Worm (Caenorhabditis elegans) whole organism, L1 larva: ENCODE data around the gene F40F8.12.
A peak's percentile ranks its signal among the peaks of the same experiment; 100 is the strongest.

ENCODE experiments used
- C04F5.9 ChIP-seq: sonication (generic microtip); optimal IDR thresholded peaks from 2 replicates; lab custom pipeline; 2016; ENCODE audit warnings: missing genetic modification characterization, missing compliant biosample characterization
- C16A3.4 ChIP-seq: fragments of 150-350 bp; optimal IDR thresholded peaks from 2 replicates; lab custom pipeline; 2014; ENCODE audit warnings: missing biosample characterization, missing genetic modification characterization
- C34B4.2 ChIP-seq: sonication (generic microtip); optimal IDR thresholded peaks from 2 replicates; lab custom pipeline; 2017; ENCODE audit warnings: mild to moderate bottlenecking, missing genetic modification characterization, missing compliant biosample characterization
- F16B12.6 ChIP-seq: fragments of 150-350 bp; optimal IDR thresholded peaks from 2 replicates; lab custom pipeline; 2014; ENCODE audit warnings: missing biosample characterization, missing genetic modification characterization
- aly-2 ChIP-seq: fragments of 150-350 bp; optimal IDR thresholded peaks from 2 replicates; lab custom pipeline; 2014; ENCODE audit warnings: missing biosample characterization, missing genetic modification characterization
- ama-1 ChIP-seq: fragments of 150-350 bp; optimal IDR thresholded peaks from 2 replicates; lab custom pipeline; 2014
- blmp-1 ChIP-seq: fragments of 150-350 bp; optimal IDR thresholded peaks from 2 replicates; lab custom pipeline; 2014; ENCODE audit warnings: missing biosample characterization, missing genetic modification characterization
- ceh-63 ChIP-seq: fragments of 200-800 bp; sonication (Bioruptor generic); optimal IDR thresholded peaks from 2 replicates; lab custom pipeline; 2018; ENCODE audit warnings: mild to moderate bottlenecking, missing genetic modification characterization, missing compliant biosample characterization
- ceh-8 ChIP-seq: fragments of 200-800 bp; sonication (Bioruptor generic); optimal IDR thresholded peaks from 2 replicates; lab custom pipeline; 2018; ENCODE audit warnings: mild to moderate bottlenecking, missing genetic modification characterization, moderate library complexity, missing compliant biosample characterization
- ceh-82 ChIP-seq, 3 experiments: fragments of 150-350 bp in 1 of 3; sonication (generic microtip) in 2 of 3; optimal IDR thresholded peaks; 2 replicates each; lab custom pipeline; 2014 to 2017; ENCODE audit warnings: missing biosample characterization in 3 of 3, missing genetic modification characterization in 3 of 3
- dpl-1 ChIP-seq, 3 experiments: fragments of 150-350 bp in 2 of 3; sonication (generic microtip) in 1 of 3; optimal IDR thresholded peaks; 2 replicates each; lab custom pipeline; 2014 to 2017; ENCODE audit warnings: missing biosample characterization in 3 of 3, missing genetic modification characterization in 3 of 3, missing genetic modification reagents in 3 of 3
- dsc-1 ChIP-seq: sonication (generic microtip); optimal IDR thresholded peaks from 2 replicates; lab custom pipeline; 2016; ENCODE audit warnings: mild to moderate bottlenecking, missing genetic modification characterization, missing compliant biosample characterization
- egl-13 ChIP-seq: sonication (generic microtip); optimal IDR thresholded peaks from 2 replicates; lab custom pipeline; 2016; ENCODE audit warnings: missing genotype, missing genetic modification reagents, missing genetic modification characterization, missing compliant biosample characterization
- egl-27 ChIP-seq, 2 experiments: fragments of 150-350 bp in 1 of 2; sonication (generic microtip); optimal IDR thresholded peaks; 3 replicates each; lab custom pipeline; 2017 to 2018; ENCODE audit warnings: missing biosample characterization in 2 of 2, missing genetic modification characterization in 2 of 2, missing genetic modification reagents in 2 of 2
- elt-2 ChIP-seq: sonication (generic microtip); optimal IDR thresholded peaks from 2 replicates; lab custom pipeline; 2016; ENCODE audit warnings: missing genetic modification characterization, mild to moderate bottlenecking, inconsistent platforms, missing compliant biosample characterization, missing genetic modification reagents
- elt-3 ChIP-seq, 6 experiments: fragments of 150-350 bp in 1 of 6; sonication (generic microtip); optimal IDR thresholded peaks; 2 replicates each; lab custom pipeline; 2017 to 2018; ENCODE audit warnings: missing biosample characterization in 6 of 6, missing genetic modification characterization in 6 of 6, inconsistent platforms in 1 of 6
- ets-5 ChIP-seq: fragments of 200-800 bp; sonication (Bioruptor generic); IDR thresholded peaks from 2 replicates; pipeline ENCODE4 v1.3.6; 2022; ENCODE audit warnings: missing genetic modification characterization, missing compliant biosample characterization
- fkh-10 ChIP-seq: sonication (generic microtip); optimal IDR thresholded peaks from 2 replicates; lab custom pipeline; 2017; ENCODE audit warnings: missing biosample characterization, missing genetic modification reagents, missing genetic modification characterization
- fkh-4 ChIP-seq: sonication (generic microtip); optimal IDR thresholded peaks from 2 replicates; lab custom pipeline; 2016; ENCODE audit warnings: missing compliant biosample characterization, missing genetic modification characterization, borderline replicate concordance
- fkh-8 ChIP-seq: sonication (generic microtip); optimal IDR thresholded peaks from 2 replicates; lab custom pipeline; 2016; ENCODE audit warnings: mild to moderate bottlenecking, missing genetic modification characterization, missing compliant biosample characterization
- fos-1 ChIP-seq: fragments of 150-350 bp; optimal IDR thresholded peaks from 2 replicates; lab custom pipeline; 2014; ENCODE audit warnings: missing biosample characterization, missing genetic modification characterization
- hlh-17 ChIP-seq: fragments of 200-800 bp; sonication (Bioruptor generic); optimal IDR thresholded peaks from 2 replicates; lab custom pipeline; 2018; ENCODE audit warnings: missing genetic modification characterization, mild to moderate bottlenecking, missing compliant biosample characterization, moderate library complexity, borderline replicate concordance
- hlh-4 ChIP-seq: sonication (generic microtip); optimal IDR thresholded peaks from 2 replicates; lab custom pipeline; 2016; ENCODE audit warnings: mild to moderate bottlenecking, missing genetic modification characterization, missing compliant biosample characterization
- hpl-2 ChIP-seq: fragments of 150-350 bp; optimal IDR thresholded peaks from 2 replicates; lab custom pipeline; 2014; ENCODE audit warnings: missing biosample characterization, missing genetic modification reagents, missing genetic modification characterization
- irx-1 ChIP-seq: sonication (generic microtip); optimal IDR thresholded peaks from 2 replicates; lab custom pipeline; 2016; ENCODE audit warnings: missing genetic modification characterization, missing compliant biosample characterization
- isw-1 ChIP-seq: fragments of 200-800 bp; sonication (Bioruptor generic); IDR thresholded peaks from 2 replicates; pipeline ENCODE4 v1.3.6; 2022; ENCODE audit warnings: missing genetic modification characterization, missing compliant biosample characterization
- jun-1 ChIP-seq: fragments of 150-350 bp; optimal IDR thresholded peaks from 2 replicates; lab custom pipeline; 2014; ENCODE audit warnings: missing biosample characterization, missing genetic modification reagents, missing genetic modification characterization
- lin-15B ChIP-seq: fragments of 150-350 bp; sonication (generic microtip); optimal IDR thresholded peaks from 3 replicates; lab custom pipeline; 2014; ENCODE audit warnings: missing biosample characterization, missing genetic modification characterization
- lin-35 ChIP-seq, 2 experiments: fragments of 150-350 bp; optimal IDR thresholded peaks; 2 replicates each; lab custom pipeline; 2014; ENCODE audit warnings: missing biosample characterization in 2 of 2, missing genetic modification characterization in 2 of 2, missing genetic modification reagents in 2 of 2
- lin-39 ChIP-seq: fragments of 150-350 bp; optimal IDR thresholded peaks from 2 replicates; lab custom pipeline; 2014; ENCODE audit warnings: missing biosample characterization, missing genetic modification reagents, missing genetic modification characterization
- lir-3 ChIP-seq: sonication (generic microtip); optimal IDR thresholded peaks from 2 replicates; lab custom pipeline; 2016; ENCODE audit warnings: mild to moderate bottlenecking, missing genetic modification characterization, moderate library complexity, missing compliant biosample characterization; ENCODE audit not compliant: poor library complexity
- lsy-2 ChIP-seq, 2 experiments: fragments of 150-350 bp; optimal IDR thresholded peaks; 2 replicates each; lab custom pipeline; 2014; ENCODE audit warnings: missing biosample characterization in 2 of 2, missing genetic modification characterization in 2 of 2
- mab-9 ChIP-seq: fragments of 200-800 bp; sonication (Bioruptor generic); IDR thresholded peaks from 2 replicates; pipeline ENCODE4 v1.3.6; 2022; ENCODE audit warnings: missing genetic modification reagents, missing genetic modification characterization, missing compliant biosample characterization
- mef-2 ChIP-seq: fragments of 150-350 bp; optimal IDR thresholded peaks from 2 replicates; lab custom pipeline; 2014; ENCODE audit warnings: missing biosample characterization, missing genetic modification characterization
- nhr-11 ChIP-seq: fragments of 150-350 bp; optimal IDR thresholded peaks from 2 replicates; lab custom pipeline; 2014; ENCODE audit warnings: missing biosample characterization, missing genetic modification characterization
- nhr-19 ChIP-seq: fragments of 200-800 bp; sonication (Bioruptor generic); conservative IDR thresholded peaks from 2 replicates; pipeline ENCODE4 v1.3.6; 2022; ENCODE audit warnings: missing genetic modification characterization, missing compliant biosample characterization
- nhr-47 ChIP-seq: sonication (generic microtip); optimal IDR thresholded peaks from 2 replicates; lab custom pipeline; 2016; ENCODE audit warnings: mild to moderate bottlenecking, missing genetic modification characterization, moderate library complexity, missing compliant biosample characterization
- nhr-85 ChIP-seq: sonication (generic microtip); peaks from one replicate; lab custom pipeline; 2016; ENCODE audit warnings: missing genetic modification characterization, inconsistent platforms, missing compliant biosample characterization
- pax-3 ChIP-seq: fragments of 200-800 bp; sonication (Bioruptor generic); optimal IDR thresholded peaks from 2 replicates; lab custom pipeline; 2018; ENCODE audit warnings: mild to moderate bottlenecking, missing genetic modification characterization, moderate library complexity, missing compliant biosample characterization
- pqm-1 ChIP-seq: sonication (generic microtip); optimal IDR thresholded peaks from 3 replicates; lab custom pipeline; 2017; ENCODE audit warnings: missing biosample characterization, missing genetic modification characterization
- rnt-1 ChIP-seq: sonication (generic microtip); optimal IDR thresholded peaks from 2 replicates; lab custom pipeline; 2016; ENCODE audit warnings: mild to moderate bottlenecking, missing genetic modification characterization, moderate library complexity, missing compliant biosample characterization
- snpc-4 ChIP-seq: fragments of 150-350 bp; optimal IDR thresholded peaks from 2 replicates; lab custom pipeline; 2014; ENCODE audit warnings: missing biosample characterization, missing genetic modification characterization
- sox-4 ChIP-seq: sonication (generic microtip); optimal IDR thresholded peaks from 2 replicates; lab custom pipeline; 2016; ENCODE audit warnings: missing genetic modification characterization, missing compliant biosample characterization
- sup-37 ChIP-seq: fragments of 200-800 bp; sonication (Bioruptor generic); optimal IDR thresholded peaks from 2 replicates; lab custom pipeline; 2018; ENCODE audit warnings: mild to moderate bottlenecking, missing genetic modification characterization, missing compliant biosample characterization
- tlp-1 ChIP-seq: fragments of 150-350 bp; optimal IDR thresholded peaks from 2 replicates; lab custom pipeline; 2014; ENCODE audit warnings: missing biosample characterization, missing genetic modification characterization
- unc-130 ChIP-seq: fragments of 150-350 bp; optimal IDR thresholded peaks from 2 replicates; lab custom pipeline; 2017; ENCODE audit warnings: missing biosample characterization, missing genetic modification characterization, inconsistent platforms
- unc-30 ChIP-seq: sonication (generic microtip); optimal IDR thresholded peaks from 2 replicates; lab custom pipeline; 2017; ENCODE audit warnings: missing biosample characterization, missing genetic modification characterization
- unc-86 ChIP-seq: sonication (generic microtip); optimal IDR thresholded peaks from 2 replicates; lab custom pipeline; 2016; ENCODE audit warnings: missing genetic modification characterization, missing compliant biosample characterization
- vab-15 ChIP-seq: sonication (generic microtip); optimal IDR thresholded peaks from 2 replicates; lab custom pipeline; 2017; ENCODE audit warnings: missing genotype, mild to moderate bottlenecking, missing genetic modification characterization, missing compliant biosample characterization
- zag-1 ChIP-seq: fragments of 150-350 bp; optimal IDR thresholded peaks from 2 replicates; lab custom pipeline; 2014; ENCODE audit warnings: missing biosample characterization, missing genetic modification characterization
- zip-4 ChIP-seq: fragments of 200-800 bp; sonication (Bioruptor generic); optimal IDR thresholded peaks from 2 replicates; lab custom pipeline; 2018; ENCODE audit warnings: mild to moderate bottlenecking, missing genetic modification characterization, moderate library complexity, missing compliant biosample characterization
- ztf-11 ChIP-seq, 2 experiments: sonication (generic microtip); optimal IDR thresholded peaks; 2 replicates each; lab custom pipeline; 2016 to 2017; ENCODE audit warnings: missing genetic modification characterization in 2 of 2, missing biosample characterization in 1 of 2, missing compliant biosample characterization in 1 of 2

F40F8.12 gene

DNA sequence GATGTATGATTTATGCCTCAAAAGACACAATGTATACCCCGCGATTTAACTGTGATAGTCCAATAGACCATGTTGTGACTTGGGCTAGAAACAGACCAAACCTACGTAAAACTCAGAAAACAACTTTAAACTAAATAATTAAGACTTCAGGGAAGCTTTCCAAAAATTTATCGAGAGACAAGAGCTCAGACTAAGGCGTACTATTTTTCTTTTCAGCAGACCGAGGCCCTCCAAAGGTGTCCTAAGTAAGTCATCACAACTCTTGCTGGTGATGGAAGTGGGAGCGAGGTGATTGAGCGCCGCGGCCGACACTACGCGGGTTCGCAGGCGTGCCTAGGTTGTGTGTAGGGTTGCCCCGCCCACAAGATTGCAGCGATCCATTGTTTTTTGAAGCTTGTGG lies 37.4 kb downstream of the F40F8.12 start (continued):
- TF ChIP-seq tlp-1 (tag; lab: Kevin White, UChicago) (no peak), mef-2 (tag; lab: Kevin White, UChicago) (no peak), aly-2 (tag; lab: Kevin White, UChicago) (peak; percentile 58), lin-15B (tag; lab: Kevin White, UChicago) (no peak), snpc-4 (tag; lab: Kevin White, UChicago) (peak; percentile 99), blmp-1 (tag; lab: Kevin White, UChicago) (no peak), C04F5.9 (tag; lab: Kevin White, UChicago) (peak; percentile 41), C16A3.4 (tag; lab: Kevin White, UChicago) (peak; percentile 26), lsy-2 (tag; optimal IDR thresholded peaks at IDR 0.05; lab: Kevin White, UChicago) (peak; percentile 31 to 67), hpl-2 (GFP tag; lab: Kevin White, UChicago) (no peak), dsc-1 (tag; lab: Kevin White, UChicago) (peak; percentile 90), fkh-4 (no peak), pqm-1 (tag; lab: Kevin White, UChicago) (no peak), lin-39 (peak; percentile 40), sup-37 (GFP tag; lab: Kevin White, UChicago) (peak; percentile 80), fkh-10 (GFP tag; lab: Kevin White, UChicago) (no peak), lin-35 (GFP tag; optimal IDR thresholded peaks at IDR 0.05; lab: Kevin White, UChicago) (peak; percentile 34 to 59), nhr-85 (peak; percentile 95), zip-4 (peak; percentile 57), jun-1 (tag; lab: Kevin White, UChicago) (peak; percentile 7), zag-1 (tag; lab: Kevin White, UChicago) (no peak), sox-4 (tag; lab: Kevin White, UChicago) (no peak), F16B12.6 (no peak), fos-1 (peak; percentile 61), elt-3 (tag; optimal IDR thresholded peaks at IDR 0.05; lab: Kevin White, UChicago) (peak in 1 of 6 experiments; percentile 42), ceh-63 (no peak), ceh-8 (GFP tag; lab: Kevin White, UChicago) (no peak), nhr-19 (GFP tag; lab: Robert Waterston, UW) (peak; percentile 89), C34B4.2 (tag; lab: Kevin White, UChicago) (no peak), lir-3 (no peak), nhr-11 (tag; lab: Kevin White, UChicago) (no peak), pax-3 (tag; lab: Kevin White, UChicago) (peak; percentile 16), ceh-82 (tag; optimal IDR thresholded peaks at IDR 0.05; lab: Kevin White, UChicago) (peak; percentile 34 to 69 (median 54)), irx-1 (tag; lab: Kevin White, UChicago) (peak; percentile 43), ztf-11 (tag; optimal IDR thresholded peaks at IDR 0.05; lab: Kevin White, UChicago) (peak in 1 of 2 experiments; percentile 50), elt-2 (tag; lab: Kevin White, UChicago) (peak; percentile 54), hlh-4 (tag; lab: Kevin White, UChicago) (no peak), unc-130 (tag; lab: Kevin White, UChicago) (no peak), vab-15 (tag; lab: Kevin White, UChicago) (no peak), unc-30 (no peak), fkh-8 (tag; lab: Kevin White, UChicago) (peak; percentile 14), dpl-1 (GFP tag; optimal IDR thresholded peaks at IDR 0.05; lab: Kevin White, UChicago) (peak; percentile 22 to 38 (median 31)), mab-9 (no peak), egl-27 (tag; optimal IDR thresholded peaks at IDR 0.05; lab: Kevin White, UChicago) (peak in 1 of 2 experiments; percentile 9), rnt-1 (peak; percentile 93), egl-13 (tag; lab: Kevin White, UChicago) (peak; percentile 50), unc-86 (peak; percentile 55), isw-1 (GFP tag; lab: Robert Waterston, UW) (no peak), nhr-47 (tag; lab: Kevin White, UChicago) (peak; percentile 89), ama-1 (lab: Kevin White, UChicago) (peak; percentile 89), ets-5 (GFP tag; lab: Robert Waterston, UW) (no peak), hlh-17 (GFP tag; lab: Kevin White, UChicago) (no peak)
